Worm (Caenorhabditis elegans) whole organism, L2 larva: ENCODE results near the gene cth-2.

Experiments
- C34F6.9 ChIP-seq: fragments of 150-350 bp; optimal IDR thresholded peaks from 2 replicates; lab custom pipeline; 2014; ENCODE audit warnings: missing biosample characterization, missing genetic modification characterization
- R02D3.7 ChIP-seq: fragments of 150-350 bp; optimal IDR thresholded peaks from 2 replicates; lab custom pipeline; 2014; ENCODE audit warnings: missing biosample characterization, missing genetic modification characterization
- Y55F3AM.14 ChIP-seq: fragments of 200-800 bp; sonication (Bioruptor generic); optimal IDR thresholded peaks from 2 replicates; lab custom pipeline; 2018; ENCODE audit warnings: mild to moderate bottlenecking, missing genetic modification characterization, missing compliant biosample characterization
- ZK546.5 ChIP-seq: sonication (generic microtip); optimal IDR thresholded peaks from 2 replicates; lab custom pipeline; 2017; ENCODE audit warnings: missing biosample characterization, missing genetic modification characterization
- alr-1 ChIP-seq: fragments of 150-350 bp; optimal IDR thresholded peaks from 2 replicates; lab custom pipeline; 2014; ENCODE audit warnings: missing biosample characterization, missing genetic modification characterization
- aly-2 ChIP-seq: fragments of 150-350 bp; optimal IDR thresholded peaks from 2 replicates; lab custom pipeline; 2014; ENCODE audit warnings: missing biosample characterization, missing genetic modification characterization
- blmp-1 ChIP-seq: sonication (generic microtip); optimal IDR thresholded peaks from 2 replicates; lab custom pipeline; 2017; ENCODE audit warnings: missing genetic modification characterization, mild to moderate bottlenecking, missing compliant biosample characterization, antibody characterized with exemption, moderate library complexity; ENCODE audit not compliant: insufficient read depth
- ceh-16 ChIP-seq: fragments of 150-350 bp; optimal IDR thresholded peaks from 2 replicates; lab custom pipeline; 2014; ENCODE audit warnings: missing biosample characterization, missing genetic modification characterization
- ceh-82 ChIP-seq: fragments of 150-350 bp; optimal IDR thresholded peaks from 2 replicates; lab custom pipeline; 2014; ENCODE audit warnings: missing biosample characterization, missing genetic modification characterization
- crh-2 ChIP-seq: sonication (generic microtip); optimal IDR thresholded peaks from 2 replicates; lab custom pipeline; 2017; ENCODE audit warnings: missing biosample characterization, missing genetic modification characterization
- dmd-4 ChIP-seq: sonication (generic microtip); optimal IDR thresholded peaks from 2 replicates; lab custom pipeline; 2017; ENCODE audit warnings: missing biosample characterization, missing genetic modification characterization
- egl-27 ChIP-seq: sonication (generic microtip); optimal IDR thresholded peaks from 3 replicates; lab custom pipeline; 2017; ENCODE audit warnings: missing biosample characterization, missing genetic modification reagents, missing genetic modification characterization
- elt-1 ChIP-seq: fragments of 150-350 bp; optimal IDR thresholded peaks from 2 replicates; lab custom pipeline; 2014; ENCODE audit warnings: missing biosample characterization, missing genetic modification characterization
- elt-3 ChIP-seq: sonication (generic microtip); optimal IDR thresholded peaks from 2 replicates; lab custom pipeline; 2017; ENCODE audit warnings: missing biosample characterization, missing genetic modification characterization
- fos-1 ChIP-seq: fragments of 150-350 bp; optimal IDR thresholded peaks from 2 replicates; lab custom pipeline; 2014; ENCODE audit warnings: missing biosample characterization, missing genetic modification characterization
- gmeb-1 ChIP-seq: fragments of 150-350 bp; optimal IDR thresholded peaks from 2 replicates; lab custom pipeline; 2014; ENCODE audit warnings: missing biosample characterization, missing genetic modification characterization
- lin-11 ChIP-seq: fragments of 150-350 bp; sonication (generic microtip); optimal IDR thresholded peaks from 2 replicates; lab custom pipeline; 2014; ENCODE audit warnings: missing biosample characterization, missing genetic modification characterization, inconsistent platforms, mixed read lengths
- lin-13 ChIP-seq: fragments of 150-350 bp; optimal IDR thresholded peaks from 2 replicates; lab custom pipeline; 2014; ENCODE audit warnings: missing biosample characterization, missing genetic modification reagents, missing genetic modification characterization
- lin-39 ChIP-seq: fragments of 150-350 bp; optimal IDR thresholded peaks from 2 replicates; lab custom pipeline; 2014; ENCODE audit warnings: missing biosample characterization, missing genetic modification reagents, missing genetic modification characterization
- lsy-2 ChIP-seq, 2 experiments: fragments of 150-350 bp in 1 of 2; sonication (generic microtip) in 1 of 2; optimal IDR thresholded peaks; 2 replicates each; lab custom pipeline; 2014 to 2017; ENCODE audit warnings: missing biosample characterization in 2 of 2, missing genetic modification characterization in 2 of 2
- mab-5 ChIP-seq: fragments of 150-350 bp; optimal IDR thresholded peaks from 2 replicates; lab custom pipeline; 2014; ENCODE audit warnings: missing biosample characterization, missing genetic modification characterization
- mbf-1 ChIP-seq: sonication (generic microtip); optimal IDR thresholded peaks from 2 replicates; lab custom pipeline; 2017; ENCODE audit warnings: missing biosample characterization, missing genetic modification characterization
- mdl-1 ChIP-seq, 2 experiments: fragments of 150-350 bp in 1 of 2; sonication (generic microtip) in 1 of 2; optimal IDR thresholded peaks; 2 replicates each; lab custom pipeline; 2017; ENCODE audit warnings: missing biosample characterization in 2 of 2, missing genetic modification characterization in 2 of 2
- nhr-11 ChIP-seq: fragments of 150-350 bp; optimal IDR thresholded peaks from 2 replicates; lab custom pipeline; 2014; ENCODE audit warnings: missing biosample characterization, missing genetic modification characterization
- nhr-12 ChIP-seq: fragments of 150-350 bp; optimal IDR thresholded peaks from 2 replicates; lab custom pipeline; 2014; ENCODE audit warnings: missing biosample characterization, missing genetic modification characterization
- nhr-129 ChIP-seq: fragments of 150-350 bp; optimal IDR thresholded peaks from 2 replicates; lab custom pipeline; 2014; ENCODE audit warnings: missing biosample characterization, missing genetic modification characterization
- nhr-23 ChIP-seq: fragments of 150-350 bp; optimal IDR thresholded peaks from 2 replicates; lab custom pipeline; 2014; ENCODE audit warnings: missing biosample characterization, missing genetic modification reagents, missing genetic modification characterization
- nhr-237 ChIP-seq: fragments of 150-350 bp; optimal IDR thresholded peaks from 2 replicates; lab custom pipeline; 2014; ENCODE audit warnings: missing biosample characterization, missing genetic modification characterization
- nhr-77 ChIP-seq: fragments of 150-350 bp; optimal IDR thresholded peaks from 2 replicates; lab custom pipeline; 2014; ENCODE audit warnings: missing biosample characterization, missing genetic modification characterization
- peb-1 ChIP-seq: fragments of 150-350 bp; optimal IDR thresholded peaks from 2 replicates; lab custom pipeline; 2014; ENCODE audit warnings: missing biosample characterization, missing genetic modification characterization
- sem-4 ChIP-seq: fragments of 150-350 bp; optimal IDR thresholded peaks from 2 replicates; lab custom pipeline; 2014; ENCODE audit warnings: missing biosample characterization, missing genetic modification reagents, missing genetic modification characterization
- skn-1 ChIP-seq: sonication (generic microtip); optimal IDR thresholded peaks from 2 replicates; lab custom pipeline; 2017; ENCODE audit warnings: missing biosample characterization, missing genetic modification characterization
- sma-3 ChIP-seq: sonication (generic microtip); optimal IDR thresholded peaks from 2 replicates; lab custom pipeline; 2016; ENCODE audit warnings: missing genetic modification reagents, missing genetic modification characterization, missing compliant biosample characterization
- sma-9 ChIP-seq, 2 experiments: fragments of 150-350 bp in 1 of 2; sonication (generic microtip) in 1 of 2; optimal IDR thresholded peaks; 2 replicates each; lab custom pipeline; 2014 to 2016; ENCODE audit warnings: missing genetic modification characterization in 2 of 2, mild to moderate bottlenecking in 1 of 2, missing biosample characterization in 1 of 2, missing compliant biosample characterization in 1 of 2, missing genetic modification reagents in 1 of 2, moderate library complexity in 1 of 2
- unc-39 ChIP-seq: fragments of 150-350 bp; optimal IDR thresholded peaks from 2 replicates; lab custom pipeline; 2014; ENCODE audit warnings: missing biosample characterization, missing genetic modification characterization
- unc-55 ChIP-seq: fragments of 150-350 bp; sonication (generic microtip); optimal IDR thresholded peaks from 3 replicates; lab custom pipeline; 2014; ENCODE audit warnings: missing biosample characterization, missing genetic modification reagents, missing genetic modification characterization
- zag-1 ChIP-seq: fragments of 150-350 bp; optimal IDR thresholded peaks from 2 replicates; lab custom pipeline; 2014; ENCODE audit warnings: missing biosample characterization, missing genetic modification characterization
- ztf-1 ChIP-seq: fragments of 200-800 bp; sonication (Bioruptor generic); conservative IDR thresholded peaks from 2 replicates; pipeline ENCODE4 v1.3.6; 2022; ENCODE audit warnings: missing genetic modification characterization, missing compliant biosample characterization
- ztf-4 ChIP-seq: fragments of 150-350 bp; optimal IDR thresholded peaks from 2 replicates; lab custom pipeline; 2014; ENCODE audit warnings: missing biosample characterization, missing genetic modification characterization

The cth-2 gene

DNA sequence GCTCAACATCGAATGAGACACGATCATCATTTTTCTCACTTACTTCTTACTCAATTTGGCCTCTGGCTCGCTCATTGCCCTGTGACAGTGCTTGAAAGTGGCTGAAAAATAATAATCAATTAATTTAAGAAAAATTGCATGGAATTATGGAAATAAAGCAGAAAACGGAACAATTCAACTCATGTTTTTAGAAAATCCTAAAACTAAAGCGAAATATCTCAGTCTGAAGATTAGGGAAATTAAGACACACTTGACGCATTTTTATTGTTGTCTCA, 14.5 kb upstream of the cth-2 start, which contains the start of gene kars-1:
Gene kars-1, minus strand, starts transcription at position 101 of the 275 bp plus-strand sequence.
- no peak for TF ChIP-seq lin-39 (tag; lab: Kevin White, UChicago)
- no peak for TF ChIP-seq sma-3
- TF ChIP-seq mab-5 (tag; lab: Kevin White, UChicago), result no peak
- TF ChIP-seq dmd-4 (tag; lab: Kevin White, UChicago), result no peak
- TF ChIP-seq lsy-2 (tag; optimal IDR thresholded peaks at IDR 0.05; lab: Kevin White, UChicago), result no peak
- no peak for TF ChIP-seq crh-2 (tag; lab: Kevin White, UChicago)
- TF ChIP-seq nhr-129 (tag; lab: Kevin White, UChicago), result no peak
- TF ChIP-seq elt-3 (tag; lab: Kevin White, UChicago), result no peak
- no peak for TF ChIP-seq egl-27
- TF ChIP-seq R02D3.7 (tag; lab: Kevin White, UChicago), result no peak
- no peak for TF ChIP-seq sma-9 (GFP tag; optimal IDR thresholded peaks at IDR 0.05; lab: Kevin White, UChicago)
- no peak for TF ChIP-seq sma-9 (tag; optimal IDR thresholded peaks at IDR 0.05; lab: Kevin White, UChicago)
- TF ChIP-seq ceh-16 (tag; lab: Kevin White, UChicago), result no peak
- TF ChIP-seq peb-1 (tag; lab: Kevin White, UChicago), result no peak
- TF ChIP-seq, all 48 proteins: peak for 0

ce11 chrII:7070434-7070833, 12.7 kb upstream of the cth-2 start:
- TF ChIP-seq skn-1 (tag; lab: Kevin White, UChicago) (no peak), nhr-12 (tag; lab: Kevin White, UChicago) (no peak), sma-9 (GFP tag; optimal IDR thresholded peaks at IDR 0.05; lab: Kevin White, UChicago) (no peak), sma-9 (tag; optimal IDR thresholded peaks at IDR 0.05; lab: Kevin White, UChicago) (no peak), elt-3 (tag; lab: Kevin White, UChicago) (no peak), mbf-1 (tag; lab: Kevin White, UChicago) (no peak)

DNA sequence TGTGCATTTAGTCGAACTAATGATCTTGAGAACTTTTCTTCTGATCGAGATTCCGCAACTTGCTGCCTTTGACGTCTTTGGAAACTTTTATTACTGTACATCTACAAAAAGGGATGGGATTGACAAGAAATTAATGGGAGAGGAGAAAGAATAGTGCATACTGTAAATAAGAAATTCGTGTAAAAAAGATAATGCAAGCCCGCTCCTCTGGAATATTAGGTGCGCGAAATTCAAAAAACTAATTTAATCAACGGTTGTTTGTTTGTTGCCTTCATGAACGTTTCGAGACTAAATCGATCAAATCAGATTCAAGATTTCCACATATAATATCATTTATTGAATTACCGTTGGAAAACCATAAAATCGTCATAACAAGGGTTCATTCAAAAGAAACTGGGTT, 12.1 kb upstream of the cth-2 start, which contains the start of gene him-14:
Gene him-14, minus strand, starts transcription at position 101 of the 400 bp plus-strand sequence.
- TF ChIP-seq lin-11 (tag; lab: Kevin White, UChicago) (no peak), crh-2 (tag; lab: Kevin White, UChicago) (no peak), fos-1 (no peak), ztf-4 (tag; lab: Kevin White, UChicago) (no peak), unc-55 (GFP tag; lab: Kevin White, UChicago) (no peak), sma-9 (GFP tag; optimal IDR thresholded peaks at IDR 0.05; lab: Kevin White, UChicago) (no peak), sma-9 (tag; optimal IDR thresholded peaks at IDR 0.05; lab: Kevin White, UChicago) (no peak), nhr-129 (tag; lab: Kevin White, UChicago) (no peak)

ce11 chrII:7065391-7065790, 7.6 kb upstream of the cth-2 start, which contains the start of gene nos-2:
Gene nos-2 (plus strand): TSS chrII:7065618.
- TF ChIP-seq skn-1 (tag; lab: Kevin White, UChicago) (no peak), nhr-77 (no peak), unc-39 (tag; lab: Kevin White, UChicago) (no peak), lin-13 (no peak), alr-1 (tag; lab: Kevin White, UChicago) (no peak), blmp-1 (tag; lab: Kevin White, UChicago) (no peak), mab-5 (tag; lab: Kevin White, UChicago) (no peak), egl-27 (no peak), nhr-23 (no peak), lin-11 (tag; lab: Kevin White, UChicago) (no peak), elt-1 (tag; lab: Kevin White, UChicago) (no peak), crh-2 (tag; lab: Kevin White, UChicago) (no peak), sem-4 (tag; lab: Kevin White, UChicago) (no peak), R02D3.7 (tag; lab: Kevin White, UChicago) (no peak), ZK546.5 (tag; lab: Kevin White, UChicago) (no peak), elt-3 (tag; lab: Kevin White, UChicago) (no peak), unc-55 (GFP tag; lab: Kevin White, UChicago) (no peak)

DNA sequence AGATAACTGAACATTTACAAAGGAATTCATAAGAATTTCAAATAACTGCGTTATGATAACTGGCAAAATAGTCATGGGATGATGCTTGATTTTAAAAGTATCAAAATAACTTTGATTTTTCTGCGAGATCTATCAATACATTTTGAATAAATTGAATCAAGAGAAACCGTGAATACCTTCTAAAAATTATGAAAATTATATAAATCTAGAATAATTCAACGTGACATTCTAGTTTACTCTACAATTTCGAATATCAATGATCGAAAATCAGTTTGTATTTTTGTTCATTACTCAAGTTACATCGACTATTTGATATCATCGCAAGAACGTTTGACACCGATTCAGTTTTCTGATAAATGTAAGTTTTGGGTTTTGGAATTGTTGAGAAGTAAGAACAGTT, 4.0 kb upstream of the cth-2 start, which contains the start of gene acs-6:
Gene acs-6, plus strand, starts transcription at position 301 of the 400 bp plus-strand sequence.
- TF ChIP-seq aly-2 (tag; lab: Kevin White, UChicago) (no peak), ztf-1 (no peak), nhr-12 (tag; lab: Kevin White, UChicago) (no peak), elt-3 (tag; lab: Kevin White, UChicago) (no peak), mdl-1 (tag; optimal IDR thresholded peaks at IDR 0.05; lab: Kevin White, UChicago) (no peak), ceh-82 (tag; lab: Kevin White, UChicago) (no peak), lin-39 (tag; lab: Kevin White, UChicago) (no peak), unc-39 (tag; lab: Kevin White, UChicago) (no peak), Y55F3AM.14 (GFP tag; lab: Kevin White, UChicago) (no peak), C34F6.9 (tag; lab: Kevin White, UChicago) (no peak), nhr-11 (tag; lab: Kevin White, UChicago) (no peak), nhr-237 (tag; lab: Kevin White, UChicago) (no peak), fos-1 (no peak), lsy-2 (tag; optimal IDR thresholded peaks at IDR 0.05; lab: Kevin White, UChicago) (no peak), gmeb-1 (tag; lab: Kevin White, UChicago) (no peak), crh-2 (tag; lab: Kevin White, UChicago) (no peak), zag-1 (no peak)
